Fruit fly (Drosophila melanogaster) whole organism: Measurements from ENCODE around the gene CG16789.

Experiments used
- CG8478 ChIP-seq: fragments of >200 bp; optimal IDR thresholded peaks from 2 replicates; lab custom pipeline; 2018; ENCODE audit warnings: inconsistent platforms
- EcR ChIP-seq, 2 experiments: fragments of >200 bp; optimal IDR thresholded peaks; 2 replicates each; lab custom pipeline; 2017; ENCODE audit warnings: missing biosample characterization in 2 of 2, missing genetic modification characterization in 2 of 2, missing genetic modification reagents in 2 of 2
- pan ChIP-seq: fragments of >200 bp; optimal IDR thresholded peaks from 2 replicates; lab custom pipeline; 2017
- psq ChIP-seq: fragments of >200 bp; optimal IDR thresholded peaks from 2 replicates; lab custom pipeline; 2017
- usp ChIP-seq: fragments of >200 bp; optimal IDR thresholded peaks from 2 replicates; lab custom pipeline; 2017; ENCODE audit warnings: missing biosample characterization, missing genetic modification characterization, mixed read lengths

dm6 chr3R:9618331-9618730 lies 52.3 kb downstream of the CG16789 start:
- TF ChIP-seq pan (lab: Kevin White, UChicago) (no peak), psq (lab: Kevin White, UChicago) (no peak), CG8478 (lab: Kevin White, UChicago) (no peak), EcR (GFP tag; optimal IDR thresholded peaks at IDR 0.05; lab: Kevin White, UChicago) (no peak), usp (GFP tag; lab: Kevin White, UChicago) (no peak)
